Fruit fly (Drosophila melanogaster) whole organism, embryonic: ENCODE results near the gene Or67b.

Experiments used
- Atf6 ChIP-seq: fragments of 200-800 bp; sonication (Bioruptor generic); IDR thresholded peaks from 2 replicates; pipeline ENCODE4 v1.3.6; 2022; ENCODE audit warnings: missing biosample characterization, missing genetic modification characterization
- B-H2 ChIP-seq: fragments of 200-800 bp; sonication (Bioruptor generic); optimal IDR thresholded peaks from 2 replicates; lab custom pipeline; 2018; ENCODE audit warnings: missing biosample characterization, mild to moderate bottlenecking, missing genetic modification characterization
- CG1024 ChIP-seq: fragments of 200-800 bp; sonication (Bioruptor generic); IDR thresholded peaks from 2 replicates; pipeline ENCODE4 v1.3.6; 2022; ENCODE audit warnings: missing biosample characterization, missing genetic modification characterization
- CG10979 ChIP-seq: fragments of 200-800 bp; sonication (Bioruptor generic); optimal IDR thresholded peaks from 2 replicates; lab custom pipeline; 2018; ENCODE audit warnings: missing biosample characterization, mild to moderate bottlenecking, missing genetic modification characterization, moderate library complexity
- CG11085 ChIP-seq: fragments of 200-800 bp; sonication (Bioruptor generic); IDR thresholded peaks from 2 replicates; pipeline ENCODE4 v1.3.6; 2022; ENCODE audit warnings: missing biosample characterization, missing genetic modification characterization
- CG15269 ChIP-seq: fragments of 200-800 bp; sonication (Bioruptor generic); optimal IDR thresholded peaks from 2 replicates; lab custom pipeline; 2018; ENCODE audit warnings: missing biosample characterization, mild to moderate bottlenecking, missing genetic modification characterization, moderate library complexity
- CG15479 ChIP-seq: fragments of 200-800 bp; sonication (Bioruptor generic); optimal IDR thresholded peaks from 3 replicates; lab custom pipeline; 2019; ENCODE audit warnings: missing biosample characterization, mild to moderate bottlenecking, missing genetic modification characterization, moderate library complexity
- CG16813 ChIP-seq: fragments of 200-800 bp; sonication (Bioruptor generic); IDR thresholded peaks from 3 replicates; pipeline ENCODE4 v1.3.6; 2022; ENCODE audit warnings: missing biosample characterization, missing genetic modification characterization; ENCODE audit not compliant: partially characterized antibody
- CG1792 ChIP-seq: fragments of 200-800 bp; sonication (Bioruptor generic); optimal IDR thresholded peaks from 2 replicates; lab custom pipeline; 2016; ENCODE audit warnings: missing biosample characterization, missing genetic modification characterization
- CG18011 ChIP-seq: fragments of 200-800 bp; sonication (Bioruptor generic); optimal IDR thresholded peaks from 2 replicates; lab custom pipeline; 2017; ENCODE audit warnings: missing biosample characterization, missing genetic modification characterization, mild to moderate bottlenecking, moderate library complexity, missing genotype
- CG18619 ChIP-seq: fragments of 200-800 bp; sonication (Bioruptor generic); optimal IDR thresholded peaks from 3 replicates; lab custom pipeline; 2017; ENCODE audit warnings: missing biosample characterization, mild to moderate bottlenecking, missing genetic modification characterization
- CG31365 ChIP-seq: fragments of 200-800 bp; sonication (Bioruptor generic); optimal IDR thresholded peaks from 2 replicates; lab custom pipeline; 2018; ENCODE audit warnings: missing biosample characterization, mild to moderate bottlenecking, missing genetic modification characterization
- CG3281 ChIP-seq: fragments of 200-800 bp; sonication (Bioruptor generic); optimal IDR thresholded peaks from 3 replicates; lab custom pipeline; 2017; ENCODE audit warnings: missing biosample characterization, mild to moderate bottlenecking, missing genetic modification characterization
- CG34224 ChIP-seq: fragments of 200-800 bp; sonication (Bioruptor generic); IDR thresholded peaks from 3 replicates; pipeline ENCODE4 v1.3.6; 2022; ENCODE audit warnings: missing biosample characterization, missing genetic modification characterization; ENCODE audit not compliant: partially characterized antibody
- CG3838 ChIP-seq: fragments of 200-800 bp; sonication (Bioruptor generic); optimal IDR thresholded peaks from 3 replicates; lab custom pipeline; 2016; ENCODE audit warnings: missing biosample characterization, missing genetic modification characterization
- CG4328 ChIP-seq: fragments of 200-800 bp; sonication (Bioruptor generic); optimal IDR thresholded peaks from 3 replicates; lab custom pipeline; 2017; ENCODE audit warnings: missing biosample characterization, missing genetic modification reagents, missing genetic modification characterization
- CG5953 ChIP-seq: fragments of 200-800 bp; sonication (Bioruptor generic); IDR thresholded peaks from 2 replicates; pipeline ENCODE4 v1.3.6; 2022; ENCODE audit warnings: missing biosample characterization, missing genetic modification characterization
- CG6813 ChIP-seq: fragments of 200-800 bp; sonication (Bioruptor generic); optimal IDR thresholded peaks from 2 replicates; lab custom pipeline; 2017; ENCODE audit warnings: missing biosample characterization, missing genetic modification characterization, mild to moderate bottlenecking, moderate library complexity, missing genetic modification reagents
- CG7271 ChIP-seq: fragments of 200-800 bp; sonication (Bioruptor generic); optimal IDR thresholded peaks from 2 replicates; lab custom pipeline; 2018; ENCODE audit warnings: missing biosample characterization, mild to moderate bottlenecking, missing genetic modification characterization, moderate library complexity
- CG8359 ChIP-seq: fragments of 200-800 bp; sonication (Bioruptor generic); optimal IDR thresholded peaks from 2 replicates; lab custom pipeline; 2017; ENCODE audit warnings: missing biosample characterization, mild to moderate bottlenecking, missing genetic modification characterization, borderline replicate concordance
- CG8924 ChIP-seq: fragments of 200-800 bp; optimal IDR thresholded peaks from 3 replicates; lab custom pipeline; 2019; ENCODE audit warnings: missing biosample characterization, mild to moderate bottlenecking, missing genetic modification characterization, moderate library complexity
- Chrac-16 ChIP-seq: fragments of 200-800 bp; sonication (Bioruptor generic); optimal IDR thresholded peaks from 3 replicates; lab custom pipeline; 2016; ENCODE audit warnings: missing biosample characterization, missing genetic modification characterization
- CkIIα-i1 ChIP-seq: fragments of 200-800 bp; sonication (Bioruptor generic); IDR thresholded peaks from 2 replicates; pipeline ENCODE4 v1.3.6; 2022; ENCODE audit warnings: missing biosample characterization, missing genetic modification characterization
- D19B ChIP-seq: fragments of 200-800 bp; sonication (Bioruptor generic); optimal IDR thresholded peaks from 2 replicates; lab custom pipeline; 2017; ENCODE audit warnings: missing biosample characterization, mild to moderate bottlenecking, missing genetic modification characterization
- Dfd ChIP-seq, 2 experiments: fragments of >200 bp; optimal IDR thresholded peaks; 2 replicates each; lab custom pipeline; 2017; ENCODE audit warnings: missing biosample characterization in 2 of 2, missing genetic modification characterization in 2 of 2
- E2f1 ChIP-seq: fragments of 200-800 bp; sonication (Bioruptor generic); IDR thresholded peaks from 2 replicates; pipeline ENCODE4 v1.3.6; 2022; ENCODE audit warnings: missing biosample characterization, missing genetic modification characterization
- Kr ChIP-seq: fragments of 200-800 bp; sonication (Bioruptor generic); optimal IDR thresholded peaks from 2 replicates; lab custom pipeline; 2017; ENCODE audit warnings: missing biosample characterization, mild to moderate bottlenecking, missing genetic modification characterization
- Lhr ChIP-seq: fragments of 200-800 bp; sonication (Bioruptor generic); optimal IDR thresholded peaks from 3 replicates; lab custom pipeline; 2017; ENCODE audit warnings: mild to moderate bottlenecking, missing biosample characterization, missing genetic modification reagents, missing genetic modification characterization
- Lim3 ChIP-seq: fragments of 200-800 bp; sonication (Bioruptor generic); IDR thresholded peaks from 2 replicates; pipeline ENCODE4 v1.3.6; 2022; ENCODE audit warnings: missing biosample characterization, missing genetic modification characterization
- Nf-YB ChIP-seq: fragments of 200-800 bp; sonication (Bioruptor generic); optimal IDR thresholded peaks from 3 replicates; lab custom pipeline; 2019; ENCODE audit warnings: missing biosample characterization, mild to moderate bottlenecking, missing genetic modification characterization, moderate library complexity
- Side ChIP-seq: fragments of 200-800 bp; sonication (Bioruptor generic); optimal IDR thresholded peaks from 2 replicates; lab custom pipeline; 2016; ENCODE audit warnings: missing biosample characterization, missing genetic modification characterization
- Sin3A ChIP-seq: fragments of >200 bp; optimal IDR thresholded peaks from 2 replicates; lab custom pipeline; 2018
- Sox100B ChIP-seq: fragments of 200-800 bp; sonication (Bioruptor generic); optimal IDR thresholded peaks from 3 replicates; lab custom pipeline; 2018; ENCODE audit warnings: missing biosample characterization, mild to moderate bottlenecking, missing genetic modification characterization
- amos ChIP-seq: fragments of 200-800 bp; sonication (Bioruptor generic); IDR thresholded peaks from 2 replicates; pipeline ENCODE4 v1.3.6; 2022; ENCODE audit warnings: missing biosample characterization, missing genetic modification characterization; ENCODE audit not compliant: partially characterized antibody
- aop ChIP-seq: fragments of 200-800 bp; sonication (Bioruptor generic); IDR thresholded peaks from 2 replicates; pipeline ENCODE4 v1.3.6; 2022; ENCODE audit warnings: missing biosample characterization, missing genetic modification characterization
- bcd ChIP-seq: fragments of 200-800 bp; sonication (Bioruptor generic); optimal IDR thresholded peaks from 2 replicates; lab custom pipeline; 2017; ENCODE audit warnings: missing biosample characterization, mild to moderate bottlenecking, missing genetic modification characterization
- crc ChIP-seq: fragments of 200-800 bp; sonication (Bioruptor generic); optimal IDR thresholded peaks from 2 replicates; lab custom pipeline; 2016; ENCODE audit warnings: missing biosample characterization, missing genetic modification characterization
- dysf ChIP-seq: fragments of 200-800 bp; sonication (Bioruptor generic); IDR thresholded peaks from 3 replicates; pipeline ENCODE4 v1.3.6; 2022; ENCODE audit warnings: missing biosample characterization, missing genetic modification characterization
- ewg ChIP-seq: fragments of 200-800 bp; sonication (Bioruptor generic); optimal IDR thresholded peaks from 3 replicates; lab custom pipeline; 2017; ENCODE audit warnings: mild to moderate bottlenecking, missing biosample characterization, missing genetic modification reagents, missing genetic modification characterization
- fd64A ChIP-seq: fragments of 200-800 bp; sonication (Bioruptor generic); optimal IDR thresholded peaks from 3 replicates; lab custom pipeline; 2018; ENCODE audit warnings: missing biosample characterization, mild to moderate bottlenecking, missing genetic modification characterization
- gfzf ChIP-seq: fragments of 200-800 bp; sonication (Bioruptor generic); optimal IDR thresholded peaks from 2 replicates; lab custom pipeline; 2016; ENCODE audit warnings: missing biosample characterization, mild to moderate bottlenecking, missing genetic modification characterization, moderate library complexity
- knrl ChIP-seq: fragments of 200-800 bp; sonication (Bioruptor generic); IDR thresholded peaks from 3 replicates; pipeline ENCODE4 v1.3.6; 2022; ENCODE audit warnings: missing biosample characterization, missing genetic modification characterization; ENCODE audit not compliant: partially characterized antibody
- prd ChIP-seq, 3 experiments: fragments of >200 bp in 2 of 3; fragments of 200-800 bp in 1 of 3; sonication (Bioruptor generic) in 1 of 3; optimal IDR thresholded peaks in 2 of 3; IDR thresholded peaks in 1 of 3; 2 replicates in 2 of 3; 3 replicates in 1 of 3; pipeline versions ENCODE4 v1.3.6 to Lab custom; 2017 to 2022; ENCODE audit warnings: missing biosample characterization in 1 of 3, missing genetic modification characterization in 1 of 3
- psq ChIP-seq: fragments of 200-800 bp; sonication (Bioruptor generic); optimal IDR thresholded peaks from 2 replicates; lab custom pipeline; 2017; ENCODE audit warnings: missing biosample characterization, missing genetic modification characterization
- sisA ChIP-seq: fragments of 200-800 bp; sonication (Bioruptor generic); IDR thresholded peaks from 2 replicates; pipeline ENCODE4 v1.3.6; 2022; ENCODE audit warnings: missing biosample characterization, missing genetic modification characterization
- ssp ChIP-seq: fragments of 200-800 bp; sonication (Bioruptor generic); IDR thresholded peaks from 2 replicates; pipeline ENCODE4 v1.3.6; 2022; ENCODE audit warnings: missing biosample characterization, missing genetic modification characterization
- tup ChIP-seq: fragments of 200-800 bp; sonication (Bioruptor generic); optimal IDR thresholded peaks from 2 replicates; lab custom pipeline; 2016; ENCODE audit warnings: missing biosample characterization, mild to moderate bottlenecking, missing genetic modification characterization, moderate library complexity
- wdn ChIP-seq: fragments of 200-800 bp; sonication (Bioruptor generic); IDR thresholded peaks from 2 replicates; pipeline ENCODE4 v1.3.6; 2022; ENCODE audit warnings: missing biosample characterization, missing genetic modification characterization
- zen ChIP-seq: fragments of 200-800 bp; sonication (Bioruptor generic); optimal IDR thresholded peaks from 3 replicates; lab custom pipeline; 2018; ENCODE audit warnings: missing biosample characterization, mild to moderate bottlenecking, missing genetic modification characterization, moderate library complexity

The Or67b gene

DNA sequence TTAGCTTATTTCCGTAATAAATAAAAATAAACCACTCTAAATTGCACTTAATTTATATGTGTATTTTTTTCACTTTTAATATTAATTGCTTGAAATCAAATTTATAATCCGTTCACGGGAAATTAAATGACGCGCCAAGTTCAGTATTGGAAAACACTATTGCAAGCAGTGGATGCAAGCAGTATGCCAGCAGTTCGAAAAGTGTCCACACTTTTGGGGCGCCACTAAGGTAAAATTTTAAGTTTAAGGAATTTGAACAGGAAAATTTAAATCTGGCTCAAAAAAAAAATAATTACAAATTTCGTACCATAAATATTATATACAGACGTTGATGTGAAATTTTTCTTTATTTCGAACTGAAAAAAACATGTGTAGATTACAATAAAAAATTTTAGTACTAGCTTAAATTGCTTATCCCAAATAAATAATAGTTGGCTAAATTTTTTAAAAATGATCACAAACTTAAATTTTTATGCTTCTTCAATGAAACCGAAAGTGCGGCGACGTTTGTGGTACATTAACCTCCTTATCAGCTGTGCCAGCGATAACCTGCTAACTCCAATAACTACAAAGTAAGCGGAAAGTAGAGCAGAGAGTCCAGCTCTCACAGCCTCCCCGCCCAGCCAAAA is 14.9 kb downstream of the Or67b start (continued):
- TF ChIP-seq CG1024 (no peak), wdn (GFP tag; lab: Robert Waterston, UW) (no peak), Atf6 (GFP tag; lab: Robert Waterston, UW) (no peak), CG3281 (GFP tag; lab: Kevin White, UChicago) (no peak), amos (peak; percentile 39; the same call in 1 of the 2 replicates), crc (GFP tag; lab: Kevin White, UChicago) (no peak), zen (tag; lab: Kevin White, UChicago) (no peak), CG31365 (tag; lab: Kevin White, UChicago) (peak; percentile 98), CG15479 (GFP tag; lab: Kevin White, UChicago) (no peak), CkIIα-i1 (GFP tag; lab: Robert Waterston, UW) (no peak), CG8359 (no peak), CG8924 (tag; lab: Kevin White, UChicago) (no peak), CG1792 (GFP tag; lab: Kevin White, UChicago) (no peak), CG34224 (GFP tag; lab: Robert Waterston, UW) (no peak), CG18619 (GFP tag; lab: Kevin White, UChicago) (no peak), CG4328 (GFP tag; lab: Kevin White, UChicago) (no peak), Sin3A (lab: Kevin White, UChicago) (no peak), Lim3 (GFP tag; lab: Robert Waterston, UW) (no peak), Kr (GFP tag; lab: Kevin White, UChicago) (no peak), Sox100B (GFP tag; lab: Kevin White, UChicago) (no peak), Lhr (GFP tag; lab: Kevin White, UChicago) (peak; percentile 41), sisA (peak; percentile 76), tup (no peak), psq (no peak), CG10979 (peak; percentile 25), fd64A (GFP tag; lab: Kevin White, UChicago) (no peak), aop (GFP tag; lab: Robert Waterston, UW) (no peak), CG16813 (GFP tag; lab: Robert Waterston, UW) (no peak), prd (optimal IDR thresholded peaks at IDR 0.05; lab: Kevin White, UChicago) (no peak), prd (GFP tag; IDR thresholded peaks at IDR 0.05; lab: Robert Waterston, UW) (peak; percentile 59; the same call in 2 of the 3 replicates), CG15269 (no peak), Nf-YB (GFP tag; lab: Kevin White, UChicago) (no peak), ewg (GFP tag; lab: Kevin White, UChicago) (no peak), Chrac-16 (GFP tag; lab: Kevin White, UChicago) (peak; percentile 16), Dfd (GFP tag; optimal IDR thresholded peaks at IDR 0.05; lab: Kevin White, UChicago) (peak in 1 of 2 experiments; percentile 72), CG6813 (no peak), Side (GFP tag; lab: Kevin White, UChicago) (peak; percentile 3), ssp (GFP tag; lab: Robert Waterston, UW) (peak; percentile 61), E2f1 (GFP tag; lab: Robert Waterston, UW) (no peak), dysf (GFP tag; lab: Robert Waterston, UW) (0 out of 3 replicates have a peak, but pooled peaks have one; percentile 43), bcd (GFP tag; lab: Kevin White, UChicago) (peak; percentile 52), CG7271 (tag; lab: Kevin White, UChicago) (no peak), CG18011 (GFP tag; lab: Kevin White, UChicago) (no peak), CG11085 (peak; percentile 70; the same call in 1 of the 2 replicates), CG5953 (GFP tag; lab: Robert Waterston, UW) (no peak), B-H2 (GFP tag; lab: Kevin White, UChicago) (no peak), gfzf (GFP tag; lab: Kevin White, UChicago) (peak; percentile 11), D19B (GFP tag; lab: Kevin White, UChicago) (no peak), CG3838 (GFP tag; lab: Kevin White, UChicago) (no peak), knrl (GFP tag; lab: Robert Waterston, UW) (peak; percentile 44; the same call in 1 of the 3 replicates)
